Fruit fly (Drosophila melanogaster): ENCODE measurements around the gene CG11854.
A peak's percentile ranks its signal among the peaks of the same experiment; 100 is the strongest.

Gene CG11854

DNA sequence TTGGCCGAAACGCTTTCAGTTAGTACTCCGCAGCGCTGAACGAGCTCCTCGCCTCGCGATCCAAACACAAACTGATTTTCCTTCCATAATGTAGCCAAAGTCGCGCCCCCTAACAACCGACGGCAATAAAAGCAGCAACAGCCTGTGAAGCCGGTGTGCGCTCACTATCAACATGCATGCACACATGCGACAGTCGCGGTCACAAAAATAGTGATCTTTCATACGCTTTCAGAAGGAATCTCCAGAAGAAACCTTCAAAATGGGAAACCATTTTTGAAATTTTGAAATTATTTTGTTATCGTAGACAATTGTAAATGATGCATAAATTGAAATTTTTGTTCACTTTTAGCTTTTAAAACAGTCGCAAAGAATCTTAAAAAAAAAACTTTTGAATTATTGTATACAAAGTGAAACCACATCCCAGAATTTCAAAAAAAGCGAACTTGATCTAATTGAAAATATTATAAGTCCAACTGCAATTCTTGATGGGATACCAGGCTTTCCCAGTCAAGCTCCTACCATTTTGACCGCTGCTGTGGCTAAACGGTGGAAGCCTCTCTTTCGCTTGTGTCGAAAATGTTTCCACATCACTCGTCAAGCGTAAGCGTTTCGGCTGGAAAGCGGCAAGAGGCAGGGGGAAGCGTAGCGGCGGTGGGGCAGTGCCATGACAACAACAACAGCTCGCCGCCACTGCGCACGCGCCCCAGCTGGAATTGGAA lies 9.4 kb upstream of the CG11854 start, which contains the start of gene Cad96Cb (continued):
- peak; percentile 85 for TF ChIP-seq CG1233 (GFP tag; optimal IDR thresholded peaks at IDR 0.05)
- TF ChIP-seq Hr3 (GFP tag; optimal IDR thresholded peaks at IDR 0.05) = peak; percentile 79
- TF ChIP-seq gcm (GFP tag; optimal IDR thresholded peaks at IDR 0.05) = peak; percentile 86
- peak; percentile 80 for TF ChIP-seq Atf3 (GFP tag; optimal IDR thresholded peaks at IDR 0.05)
- peak; percentile 34 for TF ChIP-seq oc (tag; optimal IDR thresholded peaks at IDR 0.05)
- peak; percentile 73 for TF ChIP-seq dysf (GFP tag; IDR thresholded peaks at IDR 0.05)
- peak; percentile 39 for TF ChIP-seq HmgZ (tag; optimal IDR thresholded peaks at IDR 0.05)
- no peak for TF ChIP-seq CG7987 (GFP tag; optimal IDR thresholded peaks at IDR 0.05)
- TF ChIP-seq phol (tag; optimal IDR thresholded peaks at IDR 0.05) = peak; percentile 93
- no peak for TF ChIP-seq tap (tag; optimal IDR thresholded peaks at IDR 0.05)
- TF ChIP-seq CG18262 (tag; optimal IDR thresholded peaks at IDR 0.05) = peak; percentile 95
- peak; percentile 60 for TF ChIP-seq seq (GFP tag; IDR thresholded peaks at IDR 0.05)
- no peak for TF ChIP-seq vnd (GFP tag; IDR thresholded peaks at IDR 0.05; ENCODE audit: partially characterized antibody)
- TF ChIP-seq CG7786 (GFP tag; optimal IDR thresholded peaks at IDR 0.05) = peak; percentile 56
- 0 out of 2 replicates have a peak, but pooled peaks have one; percentile 42 for TF ChIP-seq Oaz (GFP tag; IDR thresholded peaks at IDR 0.05)
- no peak for TF ChIP-seq CG10543 (GFP tag; optimal IDR thresholded peaks at IDR 0.05)
- peak; percentile 76 for TF ChIP-seq CG8359 (GFP tag; optimal IDR thresholded peaks at IDR 0.05; ENCODE audit: borderline replicate concordance)
- peak; percentile 76 for TF ChIP-seq ems (GFP tag; optimal IDR thresholded peaks at IDR 0.05)
- TF ChIP-seq gem (tag; optimal IDR thresholded peaks at IDR 0.05) = peak; percentile 90
- no peak for TF ChIP-seq ftz-f1 (GFP tag; optimal IDR thresholded peaks at IDR 0.05)
- TF ChIP-seq Sry-β (GFP tag; optimal IDR thresholded peaks at IDR 0.05) = peak; percentile 45
- TF ChIP-seq Fer3 (tag; optimal IDR thresholded peaks at IDR 0.05) = peak; percentile 53
- TF ChIP-seq CG4404 (GFP tag; IDR thresholded peaks at IDR 0.05) = peak; percentile 49
- peak; percentile 63; the same call in 2 of the 3 replicates for TF ChIP-seq ci (GFP tag; IDR thresholded peaks at IDR 0.05)
- peak; percentile 80 for TF ChIP-seq bab2 (GFP tag; optimal IDR thresholded peaks at IDR 0.05)
- peak; percentile 74 for TF ChIP-seq CG4328 (GFP tag; optimal IDR thresholded peaks at IDR 0.05)
- peak; percentile 61 for TF ChIP-seq HLH54F (GFP tag; optimal IDR thresholded peaks at IDR 0.05)
- TF ChIP-seq gce (GFP tag; IDR thresholded peaks at IDR 0.05) = 0 out of 3 replicates have a peak, but pooled peaks have one; percentile 35
- TF ChIP-seq wor (GFP tag; IDR thresholded peaks at IDR 0.05) = peak; percentile 66
- TF ChIP-seq otp (GFP tag; IDR thresholded peaks at IDR 0.05) = peak; percentile 38; the same call in 1 of the 3 replicates
- TF ChIP-seq CrebB (tag; optimal IDR thresholded peaks at IDR 0.05) = peak; percentile 26
- TF ChIP-seq nom (GFP tag; optimal IDR thresholded peaks at IDR 0.05) = peak; percentile 81
- TF ChIP-seq Xbp1 (GFP tag; optimal IDR thresholded peaks at IDR 0.05) = peak; percentile 77
- TF ChIP-seq Med (GFP tag) = peak; percentile 93
- TF ChIP-seq CG2712 (tag; optimal IDR thresholded peaks at IDR 0.05) = peak; percentile 91
- TF ChIP-seq lov (optimal IDR thresholded peaks at IDR 0.05) = no peak
- no peak for TF ChIP-seq lov (GFP tag; IDR thresholded peaks at IDR 0.05)
- peak; percentile 9 for TF ChIP-seq YL-1 (GFP tag; optimal IDR thresholded peaks at IDR 0.05)
- peak in 1 of 2 experiments; percentile 43 for TF ChIP-seq crp (GFP tag; optimal IDR thresholded peaks at IDR 0.05)
- peak in 1 of 2 experiments; percentile 3 for TF ChIP-seq insv (GFP tag; optimal IDR thresholded peaks at IDR 0.05)
- TF ChIP-seq CG3847 (GFP tag; IDR thresholded peaks at IDR 0.05) = peak; percentile 41; the same call in 1 of the 2 replicates
- TF ChIP-seq chn (GFP tag; optimal IDR thresholded peaks at IDR 0.05) = peak; percentile 65
- TF ChIP-seq CG4730 (GFP tag; IDR thresholded peaks at IDR 0.05) = no peak
- no peak for TF ChIP-seq Optix (GFP tag; IDR thresholded peaks at IDR 0.05)
- TF ChIP-seq chm (GFP tag; IDR thresholded peaks at IDR 0.05) = 0 out of 2 replicates have a peak, but pooled peaks have one; percentile 10
- TF ChIP-seq croc (GFP tag; conservative IDR thresholded peaks at IDR 0.05) = peak; percentile 74
- TF ChIP-seq CG6689 (GFP tag; IDR thresholded peaks at IDR 0.05) = peak; percentile 81
- TF ChIP-seq ranshi (GFP tag; IDR thresholded peaks at IDR 0.05) = peak; percentile 38; the same call in 1 of the 2 replicates
- TF ChIP-seq slp2 (GFP tag; optimal IDR thresholded peaks at IDR 0.05) = peak; percentile 82
